Worm (Caenorhabditis elegans) whole organism, late embryonic: ENCODE data around the gene F38A1.11.

Experiments used
- ama-1 ChIP-seq: fragments of 150-350 bp; optimal IDR thresholded peaks from 2 replicates; lab custom pipeline; 2014
- ceh-19 ChIP-seq: fragments of 200-800 bp; sonication (Bioruptor generic); optimal IDR thresholded peaks from 2 replicates; lab custom pipeline; 2018; ENCODE audit warnings: mild to moderate bottlenecking, missing genetic modification characterization, missing compliant biosample characterization
- ceh-2 ChIP-seq: sonication (generic microtip); optimal IDR thresholded peaks from 2 replicates; lab custom pipeline; 2016; ENCODE audit warnings: missing genotype, missing genetic modification characterization, missing compliant biosample characterization
- ceh-24 ChIP-seq: sonication (generic microtip); optimal IDR thresholded peaks from 2 replicates; lab custom pipeline; 2016; ENCODE audit warnings: mild to moderate bottlenecking, missing genetic modification characterization, missing compliant biosample characterization
- ceh-45 ChIP-seq: fragments of 200-800 bp; sonication (Bioruptor generic); IDR thresholded peaks from 2 replicates; pipeline ENCODE4 v1.3.6; 2022; ENCODE audit warnings: missing genetic modification reagents, missing genetic modification characterization, missing compliant biosample characterization
- dmd-4 ChIP-seq: sonication (generic microtip); optimal IDR thresholded peaks from 2 replicates; lab custom pipeline; 2016; ENCODE audit warnings: borderline replicate concordance, missing genetic modification characterization, missing compliant biosample characterization
- dve-1 ChIP-seq: sonication (generic microtip); optimal IDR thresholded peaks from 2 replicates; lab custom pipeline; 2017; ENCODE audit warnings: antibody characterized with exemption, mild to moderate bottlenecking, missing genetic modification characterization, missing compliant biosample characterization
- eyg-1 ChIP-seq: sonication (generic microtip); optimal IDR thresholded peaks from 2 replicates; lab custom pipeline; 2016; ENCODE audit warnings: missing genotype, missing genetic modification characterization, missing compliant biosample characterization
- fkh-10 ChIP-seq: fragments of 150-350 bp; optimal IDR thresholded peaks from 2 replicates; lab custom pipeline; 2014; ENCODE audit warnings: missing biosample characterization, missing genetic modification reagents, missing genetic modification characterization
- fkh-6 ChIP-seq: sonication (generic microtip); optimal IDR thresholded peaks from 2 replicates; lab custom pipeline; 2016; ENCODE audit warnings: missing genetic modification characterization, missing compliant biosample characterization
- pha-4 ChIP-seq: fragments of 150-350 bp; optimal IDR thresholded peaks from 2 replicates; lab custom pipeline; 2018; ENCODE audit warnings: missing biosample characterization, missing genetic modification reagents, missing genetic modification characterization
- pqm-1 ChIP-seq: sonication (generic microtip); optimal IDR thresholded peaks from 2 replicates; lab custom pipeline; 2016; ENCODE audit warnings: missing genetic modification characterization, missing compliant biosample characterization

- TF ChIP-seq ceh-19 (GFP tag; lab: Kevin White, UChicago): no peak
- TF ChIP-seq ceh-2 (tag; lab: Kevin White, UChicago): no peak
- no peak for TF ChIP-seq fkh-6 (tag; lab: Kevin White, UChicago)
- TF ChIP-seq ceh-24 (tag; lab: Kevin White, UChicago): no peak
- TF ChIP-seq ceh-45 (GFP tag; lab: Robert Waterston, UW): no peak
- no peak for TF ChIP-seq ama-1
- no peak for TF ChIP-seq dve-1 (tag; lab: Kevin White, UChicago)
- no peak for TF ChIP-seq eyg-1 (tag; lab: Kevin White, UChicago)
- no peak for TF ChIP-seq dmd-4 (tag; lab: Kevin White, UChicago)
- no peak for TF ChIP-seq fkh-10 (GFP tag; lab: Kevin White, UChicago)
- TF ChIP-seq pha-4 (tag; lab: Kevin White, UChicago): no peak
- no peak for TF ChIP-seq pqm-1 (tag; lab: Kevin White, UChicago)
These were observed 47.7 kb upstream of the F38A1.11 start for ce11 chrIV:1199501-1199900.
